Worm (Caenorhabditis elegans) whole organism, late embryonic: ENCODE data around the gene C50F4.10.

Experiments used
- C08G9.2 ChIP-seq: sonication (generic microtip); optimal IDR thresholded peaks from 2 replicates; lab custom pipeline; 2016; ENCODE audit warnings: mild to moderate bottlenecking, missing genetic modification characterization, moderate library complexity, missing compliant biosample characterization
- F13H6.1 ChIP-seq: sonication (generic microtip); optimal IDR thresholded peaks from 2 replicates; lab custom pipeline; 2016; ENCODE audit warnings: missing genetic modification characterization, missing compliant biosample characterization
- ama-1 ChIP-seq: fragments of 150-350 bp; optimal IDR thresholded peaks from 2 replicates; lab custom pipeline; 2014
- ceh-18 ChIP-seq: sonication (generic microtip); optimal IDR thresholded peaks from 2 replicates; lab custom pipeline; 2016; ENCODE audit warnings: missing genetic modification characterization, missing compliant biosample characterization
- ceh-2 ChIP-seq: sonication (generic microtip); optimal IDR thresholded peaks from 2 replicates; lab custom pipeline; 2016; ENCODE audit warnings: missing genotype, missing genetic modification characterization, missing compliant biosample characterization
- ceh-22 ChIP-seq: sonication (generic microtip); optimal IDR thresholded peaks from 2 replicates; lab custom pipeline; 2017; ENCODE audit warnings: missing biosample characterization, missing genetic modification characterization
- ceh-34 ChIP-seq: sonication (generic microtip); optimal IDR thresholded peaks from 2 replicates; lab custom pipeline; 2016; ENCODE audit warnings: mild to moderate bottlenecking, missing genetic modification characterization, missing compliant biosample characterization
- ceh-45 ChIP-seq: fragments of 200-800 bp; sonication (Bioruptor generic); IDR thresholded peaks from 2 replicates; pipeline ENCODE4 v1.3.6; 2022; ENCODE audit warnings: missing genetic modification reagents, missing genetic modification characterization, missing compliant biosample characterization
- ceh-6 ChIP-seq: fragments of 200-800 bp; sonication (Bioruptor generic); optimal IDR thresholded peaks from 2 replicates; lab custom pipeline; 2018; ENCODE audit warnings: mild to moderate bottlenecking, missing genetic modification characterization, missing compliant biosample characterization
- ceh-9 ChIP-seq: sonication (generic microtip); optimal IDR thresholded peaks from 2 replicates; lab custom pipeline; 2016; ENCODE audit warnings: mild to moderate bottlenecking, missing genetic modification characterization, inconsistent platforms, missing compliant biosample characterization
- che-1 ChIP-seq: sonication (generic microtip); optimal IDR thresholded peaks from 2 replicates; lab custom pipeline; 2016; ENCODE audit warnings: mild to moderate bottlenecking, missing genetic modification characterization, missing compliant biosample characterization
- dve-1 ChIP-seq: sonication (generic microtip); optimal IDR thresholded peaks from 2 replicates; lab custom pipeline; 2017; ENCODE audit warnings: antibody characterized with exemption, mild to moderate bottlenecking, missing genetic modification characterization, missing compliant biosample characterization
- elt-2 ChIP-seq: sonication (generic microtip); optimal IDR thresholded peaks from 2 replicates; lab custom pipeline; 2016; ENCODE audit warnings: missing genetic modification reagents, missing genetic modification characterization, missing compliant biosample characterization
- eyg-1 ChIP-seq: sonication (generic microtip); optimal IDR thresholded peaks from 2 replicates; lab custom pipeline; 2016; ENCODE audit warnings: missing genotype, missing genetic modification characterization, missing compliant biosample characterization
- fkh-6 ChIP-seq: sonication (generic microtip); optimal IDR thresholded peaks from 2 replicates; lab custom pipeline; 2016; ENCODE audit warnings: missing genetic modification characterization, missing compliant biosample characterization
- gmeb-2 ChIP-seq: sonication (generic microtip); optimal IDR thresholded peaks from 2 replicates; lab custom pipeline; 2016; ENCODE audit warnings: missing genetic modification characterization, inconsistent platforms, missing compliant biosample characterization
- hlh-13 ChIP-seq: fragments of 200-800 bp; sonication (Bioruptor generic); optimal IDR thresholded peaks from 2 replicates; lab custom pipeline; 2018; ENCODE audit warnings: mild to moderate bottlenecking, missing genetic modification characterization, missing compliant biosample characterization
- hlh-15 ChIP-seq: sonication (generic microtip); optimal IDR thresholded peaks from 2 replicates; lab custom pipeline; 2016; ENCODE audit warnings: missing genetic modification characterization, missing compliant biosample characterization
- hlh-30 ChIP-seq: sonication (generic microtip); optimal IDR thresholded peaks from 2 replicates; lab custom pipeline; 2017; ENCODE audit warnings: antibody characterized with exemption, missing genetic modification characterization, missing compliant biosample characterization; ENCODE audit not compliant: insufficient read depth
- hlh-8 ChIP-seq: sonication (generic microtip); optimal IDR thresholded peaks from 2 replicates; lab custom pipeline; 2016; ENCODE audit warnings: missing genotype, missing genetic modification characterization, missing compliant biosample characterization
- lim-6 ChIP-seq: sonication (generic microtip); optimal IDR thresholded peaks from 2 replicates; lab custom pipeline; 2016; ENCODE audit warnings: missing genetic modification characterization, missing compliant biosample characterization
- madf-2 ChIP-seq: sonication (generic microtip); optimal IDR thresholded peaks from 2 replicates; lab custom pipeline; 2017; ENCODE audit warnings: missing genetic modification characterization, missing compliant biosample characterization
- nfya-1 ChIP-seq: sonication (generic microtip); optimal IDR thresholded peaks from 2 replicates; lab custom pipeline; 2017; ENCODE audit warnings: missing genetic modification characterization, mild to moderate bottlenecking, missing compliant biosample characterization, antibody characterized with exemption, moderate library complexity
- npax-4 ChIP-seq: sonication (generic microtip); optimal IDR thresholded peaks from 2 replicates; lab custom pipeline; 2016; ENCODE audit warnings: missing genetic modification characterization, missing compliant biosample characterization
- pax-1 ChIP-seq: fragments of 150-350 bp; optimal IDR thresholded peaks from 2 replicates; lab custom pipeline; 2014; ENCODE audit warnings: missing biosample characterization, missing genetic modification characterization
- pha-2 ChIP-seq: sonication (generic microtip); optimal IDR thresholded peaks from 2 replicates; lab custom pipeline; 2017; ENCODE audit warnings: mild to moderate bottlenecking, missing genetic modification characterization, missing compliant biosample characterization
- pqm-1 ChIP-seq: sonication (generic microtip); optimal IDR thresholded peaks from 2 replicates; lab custom pipeline; 2016; ENCODE audit warnings: missing genetic modification characterization, missing compliant biosample characterization
- pros-1 ChIP-seq: fragments of 150-350 bp; optimal IDR thresholded peaks from 2 replicates; lab custom pipeline; 2014; ENCODE audit warnings: missing biosample characterization, missing genetic modification reagents, missing genetic modification characterization
- sdc-2 ChIP-seq: sonication (generic microtip); optimal IDR thresholded peaks from 2 replicates; lab custom pipeline; 2016; ENCODE audit warnings: missing genotype, missing genetic modification characterization, missing compliant biosample characterization
- sox-2 ChIP-seq: fragments of 200-800 bp; sonication (Bioruptor generic); IDR thresholded peaks from 2 replicates; pipeline ENCODE4 v1.3.6; 2022; ENCODE audit warnings: missing genetic modification reagents, missing genetic modification characterization, missing compliant biosample characterization
- sox-4 ChIP-seq: sonication (generic microtip); optimal IDR thresholded peaks from 2 replicates; lab custom pipeline; 2017; ENCODE audit warnings: mild to moderate bottlenecking, missing genetic modification characterization, inconsistent platforms, missing compliant biosample characterization
- syd-9 ChIP-seq: sonication (generic microtip); optimal IDR thresholded peaks from 2 replicates; lab custom pipeline; 2016; ENCODE audit warnings: mild to moderate bottlenecking, missing genetic modification characterization, moderate library complexity, missing compliant biosample characterization
- unc-3 ChIP-seq, 2 experiments: fragments of 200-800 bp in 1 of 2; sonication (Bioruptor generic) in 1 of 2; sonication (generic microtip) in 1 of 2; conservative IDR thresholded peaks in 1 of 2; optimal IDR thresholded peaks in 1 of 2; 2 replicates each; pipeline versions ENCODE4 v1.3.6 to Lab custom; 2016 to 2022; ENCODE audit warnings: missing compliant biosample characterization in 2 of 2, missing genetic modification characterization in 2 of 2, missing genetic modification reagents in 1 of 2
- unc-42 ChIP-seq: sonication (generic microtip); optimal IDR thresholded peaks from 2 replicates; lab custom pipeline; 2016; ENCODE audit warnings: missing genotype, missing genetic modification characterization, missing compliant biosample characterization
- unc-55 ChIP-seq: sonication (generic microtip); optimal IDR thresholded peaks from 2 replicates; lab custom pipeline; 2017; ENCODE audit warnings: missing biosample characterization, missing genetic modification reagents, missing genetic modification characterization

Gene C50F4.10

DNA sequence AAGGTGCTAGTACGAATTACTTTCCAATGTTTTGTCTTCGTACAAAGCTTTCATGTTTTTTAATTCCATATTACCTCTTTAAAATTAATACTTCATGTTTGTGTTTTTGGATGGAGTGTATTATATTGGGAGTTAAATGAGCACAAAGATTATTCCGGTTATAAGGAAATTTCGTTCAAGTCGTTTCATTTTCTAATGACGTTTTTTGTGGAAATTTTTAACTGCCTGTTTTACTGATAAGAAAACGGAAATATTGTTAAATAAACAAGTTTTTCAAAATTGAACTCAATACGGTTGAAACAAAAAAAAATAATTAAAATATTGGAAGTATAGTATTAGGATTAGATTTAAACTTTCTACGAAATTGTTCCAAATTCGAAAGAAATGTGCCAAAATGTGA, 4.0 kb downstream of the C50F4.10 start:
- TF ChIP-seq sdc-2 (tag; lab: Kevin White, UChicago), result no peak
- TF ChIP-seq ceh-9, result no peak
- no peak for TF ChIP-seq sox-4 (tag; lab: Kevin White, UChicago)
- no peak for TF ChIP-seq ceh-2 (tag; lab: Kevin White, UChicago)
- TF ChIP-seq elt-2, result no peak
- TF ChIP-seq dve-1, result no peak
- no peak for TF ChIP-seq ceh-18 (tag; lab: Kevin White, UChicago)
- no peak for TF ChIP-seq F13H6.1 (tag; lab: Kevin White, UChicago)
- TF ChIP-seq ceh-22 (tag; lab: Kevin White, UChicago), result no peak
- no peak for TF ChIP-seq pqm-1 (tag; lab: Kevin White, UChicago)
- no peak for TF ChIP-seq ceh-6 (GFP tag; lab: Kevin White, UChicago)
- no peak for TF ChIP-seq ama-1 (lab: Kevin White, UChicago)
- no peak for TF ChIP-seq ceh-45
- no peak for TF ChIP-seq hlh-8 (tag; lab: Kevin White, UChicago)
- no peak for TF ChIP-seq unc-42

DNA sequence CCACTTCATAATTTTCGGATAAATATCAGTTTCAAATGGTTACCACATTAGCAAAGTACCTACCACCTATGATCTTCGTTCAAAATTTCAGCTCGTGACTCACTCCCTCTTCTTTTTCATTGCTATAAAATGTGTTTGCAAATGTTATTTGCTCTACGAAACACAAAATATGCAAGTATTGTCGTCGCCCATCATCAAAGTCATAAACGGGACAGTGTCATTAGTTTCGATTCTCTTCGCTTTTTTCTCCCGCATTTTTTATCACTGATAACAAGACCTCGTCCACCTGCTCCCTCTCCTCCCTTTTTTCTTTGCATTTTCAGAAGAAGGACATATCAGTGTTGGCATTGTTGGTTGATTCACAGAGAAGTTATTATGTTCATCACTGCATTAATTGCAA, 4.9 kb downstream of the C50F4.10 start, which contains the start of gene C50F4.1:
Gene C50F4.1 (plus strand): TSS at position 324 of the 400 bp plus-strand sequence.
- TF ChIP-seq F13H6.1 (tag; lab: Kevin White, UChicago) (no peak), fkh-6 (no peak), pax-1 (tag; lab: Kevin White, UChicago) (no peak), ceh-2 (tag; lab: Kevin White, UChicago) (no peak), ceh-6 (GFP tag; lab: Kevin White, UChicago) (no peak), C08G9.2 (tag; lab: Kevin White, UChicago) (no peak), ceh-9 (no peak), syd-9 (tag; lab: Kevin White, UChicago) (no peak), hlh-13 (GFP tag; lab: Kevin White, UChicago) (no peak), che-1 (tag; lab: Kevin White, UChicago) (no peak), ceh-34 (tag; lab: Kevin White, UChicago) (no peak), unc-55 (no peak)

- no peak for TF ChIP-seq che-1 (tag; lab: Kevin White, UChicago)
- TF ChIP-seq unc-3 (GFP tag; conservative IDR thresholded peaks at IDR 0.05; lab: Robert Waterston, UW), result no peak
- TF ChIP-seq unc-3 (tag; optimal IDR thresholded peaks at IDR 0.05; lab: Kevin White, UChicago), result no peak
- no peak for TF ChIP-seq madf-2 (tag; lab: Kevin White, UChicago)
- TF ChIP-seq hlh-30 (tag; lab: Kevin White, UChicago), result no peak
- no peak for TF ChIP-seq gmeb-2 (tag; lab: Kevin White, UChicago)
- TF ChIP-seq elt-2, result no peak
- no peak for TF ChIP-seq unc-55
- TF ChIP-seq npax-4 (tag; lab: Kevin White, UChicago), result no peak
- no peak for TF ChIP-seq nfya-1 (tag; lab: Kevin White, UChicago)
These were observed 7.3 kb downstream of the C50F4.10 start, which contains the start of gene C50F4.9 for ce11 chrV:9524099-9524498. C50F4.9 (minus strand) TSS chrV:9524199.

DNA sequence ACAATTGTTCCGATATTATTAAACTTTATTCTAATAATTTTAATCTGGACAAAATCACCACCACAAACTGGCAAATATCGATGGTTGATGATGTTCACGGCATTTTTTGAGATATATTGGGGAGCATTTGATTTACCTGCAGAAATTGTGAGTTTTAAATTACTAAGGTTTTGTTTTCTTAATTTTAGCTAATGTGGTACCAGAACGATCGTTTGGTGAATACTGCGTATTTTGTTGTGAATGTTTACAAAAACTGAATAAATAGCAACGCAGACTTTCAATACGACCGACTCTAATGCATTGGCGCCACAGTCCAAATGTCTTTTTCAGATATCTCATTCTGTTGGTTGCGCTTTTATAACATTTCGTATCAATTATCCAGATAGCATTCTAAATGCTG, 9.7 kb downstream of the C50F4.10 start:
- TF ChIP-seq pros-1 (tag; lab: Kevin White, UChicago), result no peak
- TF ChIP-seq gmeb-2 (tag; lab: Kevin White, UChicago), result no peak
- no peak for TF ChIP-seq hlh-15 (tag; lab: Kevin White, UChicago)
- no peak for TF ChIP-seq ceh-22 (tag; lab: Kevin White, UChicago)
- no peak for TF ChIP-seq lim-6 (tag; lab: Kevin White, UChicago)
- no peak for TF ChIP-seq ceh-6 (GFP tag; lab: Kevin White, UChicago)
- no peak for TF ChIP-seq sox-2 (GFP tag; lab: Robert Waterston, UW)
- TF ChIP-seq C08G9.2 (tag; lab: Kevin White, UChicago), result no peak
- TF ChIP-seq unc-55, result no peak
- no peak for TF ChIP-seq pha-2 (tag; lab: Kevin White, UChicago)
- TF ChIP-seq eyg-1 (tag; lab: Kevin White, UChicago), result no peak
